Worm (Caenorhabditis elegans) whole organism, midembryonic: ENCODE results near the gene mrps-11.

Experiments
- cog-1 ChIP-seq: sonication (generic microtip); optimal IDR thresholded peaks from 2 replicates; lab custom pipeline; 2016; ENCODE audit warnings: missing genetic modification characterization, missing compliant biosample characterization
- flt-1 ChIP-seq: fragments of 200-800 bp; sonication (Bioruptor generic); IDR thresholded peaks from 2 replicates; pipeline ENCODE4 v1.3.6; 2022; ENCODE audit warnings: missing genetic modification characterization, missing compliant biosample characterization
- med-1 ChIP-seq: sonication (generic microtip); optimal IDR thresholded peaks from 2 replicates; lab custom pipeline; 2017; ENCODE audit warnings: missing genetic modification characterization, mild to moderate bottlenecking, missing compliant biosample characterization, antibody characterized with exemption, missing genetic modification reagents; ENCODE audit not compliant: insufficient read depth

ce11 chrV:12532369-12532768 is 37.9 kb upstream of the mrps-11 start:
- no peak for TF ChIP-seq cog-1 (tag; lab: Kevin White, UChicago)
- TF ChIP-seq med-1, result no peak
- no peak for TF ChIP-seq flt-1
